Worm (Caenorhabditis elegans): Measurements from ENCODE around the gene arrd-19.

ce11 chrV:3301898-3302297, 13.4 kb downstream of the arrd-19 start, which contains the start of gene srbc-1:
- no peak for TF ChIP-seq nhr-11 (tag; optimal IDR thresholded peaks at IDR 0.05)
- no peak for TF ChIP-seq hlh-15 (tag; optimal IDR thresholded peaks at IDR 0.05)

Measured in whole organism, late embryonic.